Worm (Caenorhabditis elegans) whole organism, L3 larva: Measurements from ENCODE around the gene T22F3.7.

Experiments
- ceh-16 ChIP-seq: sonication (generic microtip); optimal IDR thresholded peaks from 2 replicates; lab custom pipeline; 2017; ENCODE audit warnings: missing biosample characterization, missing genetic modification characterization
- ceh-28 ChIP-seq: fragments of 150-350 bp; optimal IDR thresholded peaks from 2 replicates; lab custom pipeline; 2014; ENCODE audit warnings: missing biosample characterization, missing genetic modification reagents, missing genetic modification characterization
- ceh-82 ChIP-seq: fragments of 150-350 bp; optimal IDR thresholded peaks from 2 replicates; lab custom pipeline; 2014; ENCODE audit warnings: missing biosample characterization, missing genetic modification characterization
- ceh-9 ChIP-seq: sonication (generic microtip); optimal IDR thresholded peaks from 2 replicates; lab custom pipeline; 2018; ENCODE audit warnings: missing biosample characterization, missing genetic modification characterization
- daf-12 ChIP-seq: fragments of 150-350 bp; optimal IDR thresholded peaks from 2 replicates; lab custom pipeline; 2014; ENCODE audit warnings: missing biosample characterization, missing genetic modification reagents, missing genetic modification characterization
- egl-27 ChIP-seq: sonication (generic microtip); optimal IDR thresholded peaks from 4 replicates; lab custom pipeline; 2017; ENCODE audit warnings: missing biosample characterization, missing genetic modification reagents, missing genetic modification characterization
- elt-1 ChIP-seq: fragments of 150-350 bp; optimal IDR thresholded peaks from 2 replicates; lab custom pipeline; 2014; ENCODE audit warnings: missing biosample characterization, missing genetic modification characterization
- eor-1 ChIP-seq, 2 experiments: fragments of 150-350 bp; optimal IDR thresholded peaks; 2 replicates each; lab custom pipeline; 2014 to 2018; ENCODE audit warnings: missing biosample characterization in 2 of 2, missing genetic modification characterization in 2 of 2
- fkh-2 ChIP-seq: fragments of 150-350 bp; optimal IDR thresholded peaks from 2 replicates; lab custom pipeline; 2014; ENCODE audit warnings: missing biosample characterization, missing genetic modification reagents, missing genetic modification characterization
- fos-1 ChIP-seq: fragments of 150-350 bp; optimal IDR thresholded peaks from 2 replicates; lab custom pipeline; 2014; ENCODE audit warnings: missing biosample characterization, missing genetic modification characterization
- hmg-11 ChIP-seq: sonication (generic microtip); optimal IDR thresholded peaks from 2 replicates; lab custom pipeline; 2016; ENCODE audit warnings: missing genetic modification characterization, missing compliant biosample characterization
- lin-15B ChIP-seq: fragments of 150-350 bp; optimal IDR thresholded peaks from 2 replicates; lab custom pipeline; 2014; ENCODE audit warnings: missing biosample characterization, missing genetic modification characterization
- lin-39 ChIP-seq: fragments of 150-350 bp; optimal IDR thresholded peaks from 2 replicates; lab custom pipeline; 2018; ENCODE audit warnings: missing biosample characterization, missing genetic modification reagents, missing genetic modification characterization
- lsy-12 ChIP-seq: sonication (generic microtip); optimal IDR thresholded peaks from 2 replicates; lab custom pipeline; 2016; ENCODE audit warnings: mild to moderate bottlenecking, missing genetic modification characterization, missing compliant biosample characterization
- mdl-1 ChIP-seq: fragments of 150-350 bp; optimal IDR thresholded peaks from 2 replicates; lab custom pipeline; 2014; ENCODE audit warnings: missing biosample characterization, missing genetic modification characterization
- mml-1 ChIP-seq: fragments of 150-350 bp; sonication (generic microtip); optimal IDR thresholded peaks from 3 replicates; lab custom pipeline; 2014; ENCODE audit warnings: missing biosample characterization, missing genetic modification characterization
- nfya-1 ChIP-seq: sonication (generic microtip); optimal IDR thresholded peaks from 2 replicates; lab custom pipeline; 2017; ENCODE audit warnings: missing genetic modification characterization, mild to moderate bottlenecking, missing compliant biosample characterization, antibody characterized with exemption, moderate library complexity; ENCODE audit not compliant: insufficient read depth
- nhr-12 ChIP-seq: fragments of 150-350 bp; optimal IDR thresholded peaks from 2 replicates; lab custom pipeline; 2014; ENCODE audit warnings: missing biosample characterization, missing genetic modification characterization
- nhr-23 ChIP-seq: fragments of 150-350 bp; optimal IDR thresholded peaks from 2 replicates; lab custom pipeline; 2014; ENCODE audit warnings: missing biosample characterization, missing genetic modification reagents, missing genetic modification characterization
- nhr-25 ChIP-seq: sonication (generic microtip); optimal IDR thresholded peaks from 2 replicates; lab custom pipeline; 2017; ENCODE audit warnings: missing biosample characterization, missing genetic modification characterization
- nhr-28 ChIP-seq: fragments of 150-350 bp; optimal IDR thresholded peaks from 2 replicates; lab custom pipeline; 2014; ENCODE audit warnings: missing biosample characterization, missing genetic modification characterization
- nhr-43 ChIP-seq: sonication (generic microtip); optimal IDR thresholded peaks from 2 replicates; lab custom pipeline; 2016; ENCODE audit warnings: mild to moderate bottlenecking, missing genetic modification characterization, missing compliant biosample characterization; ENCODE audit not compliant: poor library complexity, severe bottlenecking
- nhr-76 ChIP-seq: fragments of 150-350 bp; sonication (generic microtip); optimal IDR thresholded peaks from 5 replicates; lab custom pipeline; 2014; ENCODE audit warnings: missing biosample characterization, missing genetic modification characterization
- pqm-1 ChIP-seq: fragments of 150-350 bp; optimal IDR thresholded peaks from 2 replicates; lab custom pipeline; 2017; ENCODE audit warnings: missing biosample characterization, missing genetic modification characterization, inconsistent platforms
- sea-2 ChIP-seq: fragments of 150-350 bp; sonication (generic microtip); optimal IDR thresholded peaks from 4 replicates; lab custom pipeline; 2014; ENCODE audit warnings: missing biosample characterization, missing genetic modification reagents, missing genetic modification characterization
- skn-1 ChIP-seq: fragments of 150-350 bp; optimal IDR thresholded peaks from 2 replicates; lab custom pipeline; 2014; ENCODE audit warnings: missing biosample characterization, missing genetic modification characterization
- snpc-4 ChIP-seq: fragments of 150-350 bp; optimal IDR thresholded peaks from 2 replicates; lab custom pipeline; 2014; ENCODE audit warnings: missing biosample characterization, missing genetic modification characterization
- tbx-2 ChIP-seq: sonication (generic microtip); optimal IDR thresholded peaks from 2 replicates; lab custom pipeline; 2016; ENCODE audit warnings: mild to moderate bottlenecking, missing genetic modification characterization, missing compliant biosample characterization
- unc-62 ChIP-seq: fragments of 150-350 bp; sonication (generic microtip); optimal IDR thresholded peaks from 4 replicates; lab custom pipeline; 2014; ENCODE audit warnings: missing biosample characterization, missing genetic modification reagents, missing genetic modification characterization
- ztf-11 ChIP-seq: fragments of 150-350 bp; optimal IDR thresholded peaks from 2 replicates; lab custom pipeline; 2014; ENCODE audit warnings: missing biosample characterization, missing genetic modification characterization
- ztf-4 ChIP-seq: fragments of 150-350 bp; optimal IDR thresholded peaks from 2 replicates; lab custom pipeline; 2014; ENCODE audit warnings: missing biosample characterization, missing genetic modification characterization

T22F3.7 gene

DNA sequence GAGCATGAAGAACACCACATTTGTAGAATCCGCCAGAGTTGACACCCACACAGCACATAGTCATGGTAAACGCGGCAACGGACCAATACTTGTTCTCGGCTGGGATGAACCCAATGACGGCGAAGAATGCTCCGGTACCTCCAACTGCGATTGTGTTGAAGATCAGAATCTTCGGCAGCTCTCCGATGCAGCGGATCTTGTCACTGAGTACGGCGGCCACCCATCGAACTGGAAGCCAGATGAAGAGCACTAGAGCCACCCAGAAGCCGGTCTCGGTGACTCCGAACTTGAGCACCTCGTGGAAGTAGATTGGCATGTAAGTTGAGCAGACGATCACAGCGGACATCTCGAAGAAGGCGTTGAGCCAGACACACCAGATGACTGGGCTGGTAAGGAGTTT lies 12.6 kb upstream of the T22F3.7 start:
- no peak for TF ChIP-seq mml-1 (tag; lab: Kevin White, UChicago)
- TF ChIP-seq nhr-28 (tag; lab: Kevin White, UChicago) = no peak
- TF ChIP-seq nhr-12 (tag; lab: Kevin White, UChicago) = no peak
- no peak for TF ChIP-seq unc-62 (GFP tag; lab: Kevin White, UChicago)
- TF ChIP-seq hmg-11 (tag; lab: Kevin White, UChicago) = no peak
- TF ChIP-seq ceh-9 (tag; lab: Kevin White, UChicago) = no peak
- TF ChIP-seq fos-1 (tag; lab: Kevin White, UChicago) = no peak
- TF ChIP-seq snpc-4 (tag; lab: Kevin White, UChicago) = no peak
- no peak for TF ChIP-seq lin-15B (tag; lab: Kevin White, UChicago)
- no peak for TF ChIP-seq ztf-11 (tag; lab: Kevin White, UChicago)
- no peak for TF ChIP-seq ztf-4 (tag; lab: Kevin White, UChicago)
- no peak for TF ChIP-seq egl-27
- TF ChIP-seq pqm-1 (tag; lab: Kevin White, UChicago) = no peak
- TF ChIP-seq fkh-2 (tag; lab: Kevin White, UChicago) = no peak
- TF ChIP-seq daf-12 (tag; lab: Kevin White, UChicago) = no peak
- no peak for TF ChIP-seq sea-2 (GFP tag; lab: Kevin White, UChicago)

DNA sequence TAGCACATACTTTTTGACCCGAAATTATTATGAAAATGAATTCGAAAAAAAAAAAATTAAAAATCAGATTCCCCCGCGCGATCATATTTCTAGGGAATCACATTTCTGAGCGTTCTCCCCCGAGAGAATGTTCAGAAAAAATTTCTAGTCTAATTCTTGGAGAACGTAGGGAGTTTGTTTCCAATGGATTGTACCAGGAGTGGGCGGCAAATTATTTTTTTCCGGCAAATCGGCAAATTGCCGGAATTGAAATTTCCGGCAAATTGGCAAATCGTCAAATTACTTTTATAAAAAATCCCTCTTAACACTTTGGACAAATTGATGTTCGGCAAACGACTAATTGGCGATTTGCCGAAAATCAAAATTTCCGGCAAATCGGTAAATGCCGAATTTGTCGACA lies 11.2 kb upstream of the T22F3.7 start, which contains the start of gene T22F3.10:
Gene T22F3.10, minus strand, starts transcription at position 101 of the 400 bp plus-strand sequence.
- TF ChIP-seq eor-1 (tag; optimal IDR thresholded peaks at IDR 0.05; lab: Kevin White, UChicago) (no peak), nfya-1 (tag; lab: Kevin White, UChicago) (no peak), lin-39 (tag; lab: Kevin White, UChicago) (no peak)

DNA sequence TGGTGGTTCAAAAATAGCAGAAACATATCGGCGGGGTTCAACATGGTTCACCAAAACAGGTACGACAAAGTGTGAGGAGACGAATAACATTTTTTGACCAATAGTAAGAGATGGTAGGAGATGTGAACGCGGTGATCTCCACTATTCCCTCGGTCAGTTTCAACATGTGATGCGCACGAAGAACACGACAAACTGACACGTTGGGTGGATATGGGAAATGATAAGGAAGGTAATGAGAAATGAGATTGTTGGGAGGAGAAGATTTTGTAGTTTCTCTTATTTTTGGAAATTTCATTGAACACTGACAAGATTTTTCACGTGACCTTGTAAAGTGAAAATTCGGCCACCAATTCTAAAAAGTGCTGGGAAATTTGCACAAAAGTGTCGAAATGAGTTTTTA lies 10.2 kb upstream of the T22F3.7 start:
- peak; percentile 26 for TF ChIP-seq nhr-23 (tag; lab: Kevin White, UChicago)
- TF ChIP-seq skn-1 (tag; lab: Kevin White, UChicago) = no peak
- TF ChIP-seq nhr-43 = peak; percentile 47
- TF ChIP-seq nhr-25 (tag; lab: Kevin White, UChicago) = no peak

DNA sequence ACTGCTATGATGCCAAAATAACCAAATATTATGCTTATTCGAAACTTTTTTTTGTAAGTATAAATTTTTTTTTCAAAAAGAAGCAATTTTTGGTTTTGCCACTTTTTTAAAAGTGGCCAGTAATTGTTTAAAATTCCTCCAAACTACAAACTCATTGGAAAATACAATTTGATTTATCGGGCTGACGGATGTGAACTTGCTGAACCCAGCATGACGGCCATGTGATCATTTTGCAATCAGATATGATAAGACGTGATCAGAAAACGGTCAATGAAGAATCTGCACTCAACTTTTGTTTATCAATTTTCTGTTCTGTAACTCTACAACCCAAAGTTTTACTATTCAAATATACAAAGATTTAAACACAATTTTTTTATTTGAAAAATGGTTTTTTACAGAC lies 5.9 kb upstream of the T22F3.7 start:
- TF ChIP-seq snpc-4 (tag; lab: Kevin White, UChicago) (no peak), unc-62 (GFP tag; lab: Kevin White, UChicago) (no peak), lin-39 (tag; lab: Kevin White, UChicago) (no peak), egl-27 (no peak), mdl-1 (tag; lab: Kevin White, UChicago) (no peak), nfya-1 (tag; lab: Kevin White, UChicago) (no peak), nhr-25 (tag; lab: Kevin White, UChicago) (no peak), nhr-76 (tag; lab: Kevin White, UChicago) (no peak), mml-1 (tag; lab: Kevin White, UChicago) (no peak), ceh-16 (tag; lab: Kevin White, UChicago) (no peak)
- TF ChIP-seq, all 47 proteins: peak for 0

- TF ChIP-seq ceh-16 (tag; lab: Kevin White, UChicago) (no peak), ceh-28 (tag; lab: Kevin White, UChicago) (no peak), eor-1 (tag; optimal IDR thresholded peaks at IDR 0.05; lab: Kevin White, UChicago) (no peak), lin-39 (tag; lab: Kevin White, UChicago) (no peak), fos-1 (tag; lab: Kevin White, UChicago) (no peak), tbx-2 (tag; lab: Kevin White, UChicago) (no peak), pqm-1 (tag; lab: Kevin White, UChicago) (no peak), elt-1 (tag; lab: Kevin White, UChicago) (no peak), unc-62 (GFP tag; lab: Kevin White, UChicago) (no peak), hmg-11 (tag; lab: Kevin White, UChicago) (no peak), ceh-82 (no peak), ztf-11 (tag; lab: Kevin White, UChicago) (no peak), lsy-12 (tag; lab: Kevin White, UChicago) (no peak)
These were observed 4.9 kb upstream of the T22F3.7 start, which contains the start of gene T22F3.8 for ce11 chrV:3605325-3605724. T22F3.8 (minus strand) TSS chrV:3605425.
